Fruit fly (Drosophila melanogaster) whole organism, prepupa: ENCODE measurements around the gene RpS25.

Experiments
- Blimp-1 ChIP-seq: fragments of 200-800 bp; sonication (Bioruptor generic); optimal IDR thresholded peaks from 3 replicates; lab custom pipeline; 2017; ENCODE audit warnings: missing biosample characterization, missing genetic modification characterization, mild to moderate bottlenecking, moderate library complexity, missing genetic modification reagents
- CG11294 ChIP-seq: fragments of 200-800 bp; sonication (Bioruptor generic); IDR thresholded peaks from 2 replicates; pipeline ENCODE4 v1.3.6; 2022; ENCODE audit warnings: missing biosample characterization, missing genetic modification characterization
- CG31627 ChIP-seq: fragments of 200-800 bp; sonication (Bioruptor generic); optimal IDR thresholded peaks from 3 replicates; lab custom pipeline; 2016; ENCODE audit warnings: missing biosample characterization, missing genetic modification characterization
- CG9139 ChIP-seq: fragments of 200-800 bp; sonication (Bioruptor generic); optimal IDR thresholded peaks from 3 replicates; lab custom pipeline; 2017; ENCODE audit warnings: missing biosample characterization, mild to moderate bottlenecking, missing genetic modification characterization
- Ets21C ChIP-seq: fragments of 200-800 bp; sonication (Bioruptor generic); optimal IDR thresholded peaks from 3 replicates; lab custom pipeline; 2016; ENCODE audit warnings: missing biosample characterization, missing genetic modification characterization
- Ets96B ChIP-seq: fragments of 200-800 bp; optimal IDR thresholded peaks from 2 replicates; lab custom pipeline; 2019; ENCODE audit warnings: missing biosample characterization, mild to moderate bottlenecking, missing genetic modification characterization, moderate library complexity
- Hr4 ChIP-seq: fragments of 200-800 bp; sonication (Bioruptor generic); optimal IDR thresholded peaks from 3 replicates; lab custom pipeline; 2016; ENCODE audit warnings: missing biosample characterization, missing genetic modification characterization
- Lpt ChIP-seq: fragments of 200-800 bp; sonication (Bioruptor generic); optimal IDR thresholded peaks from 3 replicates; lab custom pipeline; 2016; ENCODE audit warnings: missing biosample characterization, missing genetic modification characterization
- acj6 ChIP-seq: fragments of 200-800 bp; sonication (Bioruptor generic); optimal IDR thresholded peaks from 3 replicates; lab custom pipeline; 2016; ENCODE audit warnings: missing biosample characterization, missing genetic modification characterization
- esn ChIP-seq: fragments of 200-800 bp; sonication (Bioruptor generic); optimal IDR thresholded peaks from 2 replicates; lab custom pipeline; 2016; ENCODE audit warnings: missing biosample characterization, mild to moderate bottlenecking, missing genetic modification characterization, moderate library complexity
- lz ChIP-seq: fragments of 200-800 bp; sonication (Bioruptor generic); optimal IDR thresholded peaks from 3 replicates; lab custom pipeline; 2016; ENCODE audit warnings: missing biosample characterization, missing genetic modification characterization
- ss ChIP-seq, 2 experiments: fragments of 200-800 bp; sonication (Bioruptor generic); optimal IDR thresholded peaks; 2 replicates in 1 of 2; 3 replicates in 1 of 2; lab custom pipeline; 2017 to 2018; ENCODE audit warnings: mild to moderate bottlenecking in 2 of 2, missing biosample characterization in 2 of 2, missing genetic modification characterization in 2 of 2, moderate library complexity in 1 of 2
- svp ChIP-seq: fragments of 200-800 bp; sonication (Bioruptor generic); peaks from one replicate; lab custom pipeline; 2016; ENCODE audit warnings: missing biosample characterization, missing genetic modification characterization

DNA sequence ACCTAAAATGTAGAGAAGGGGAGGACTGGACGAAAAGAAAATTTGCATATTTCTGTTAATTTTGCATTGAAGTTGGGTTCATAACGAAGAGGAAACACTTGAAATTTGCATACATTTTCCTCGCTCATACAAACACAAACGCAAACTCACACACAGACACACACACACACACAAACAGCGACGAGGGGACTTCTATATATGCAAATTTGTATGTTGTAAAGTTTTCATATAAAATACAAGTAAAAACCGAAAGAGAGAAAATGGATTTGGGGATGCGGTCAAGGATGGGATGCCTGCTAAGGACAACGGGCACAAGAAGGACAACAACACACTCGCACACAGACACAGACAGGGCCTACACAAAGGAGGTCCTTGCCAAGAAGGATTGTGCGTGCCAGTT lies 41.5 kb upstream of the RpS25 start:
- TF ChIP-seq Hr4 (GFP tag; lab: Kevin White, UChicago), result no peak
- no peak for TF ChIP-seq Ets21C (GFP tag; lab: Kevin White, UChicago)
- no peak for TF ChIP-seq svp
- TF ChIP-seq CG11294, result no peak
- no peak for TF ChIP-seq Blimp-1 (GFP tag; lab: Kevin White, UChicago)
- no peak for TF ChIP-seq acj6 (GFP tag; lab: Kevin White, UChicago)
- TF ChIP-seq CG31627 (GFP tag; lab: Kevin White, UChicago), result no peak
- no peak for TF ChIP-seq lz (GFP tag; lab: Kevin White, UChicago)
- no peak for TF ChIP-seq esn (GFP tag; lab: Kevin White, UChicago)
- no peak for TF ChIP-seq Lpt (GFP tag; lab: Kevin White, UChicago)
- TF ChIP-seq Ets96B (tag; lab: Kevin White, UChicago), result no peak
- TF ChIP-seq CG9139 (GFP tag; lab: Kevin White, UChicago), result no peak
- TF ChIP-seq ss (GFP tag; optimal IDR thresholded peaks at IDR 0.05; lab: Kevin White, UChicago), result no peak
